Fruit fly (Drosophila melanogaster) S2 (cell line): ENCODE measurements around the gene CG17571.

Source experiments
- CG8478 ChIP-seq: fragments of >200 bp; optimal IDR thresholded peaks from 2 replicates; lab custom pipeline; 2018
- CTCF ChIP-seq, 2 experiments: fragments of >200 bp; optimal IDR thresholded peaks; 2 replicates each; lab custom pipeline; 2018

DNA sequence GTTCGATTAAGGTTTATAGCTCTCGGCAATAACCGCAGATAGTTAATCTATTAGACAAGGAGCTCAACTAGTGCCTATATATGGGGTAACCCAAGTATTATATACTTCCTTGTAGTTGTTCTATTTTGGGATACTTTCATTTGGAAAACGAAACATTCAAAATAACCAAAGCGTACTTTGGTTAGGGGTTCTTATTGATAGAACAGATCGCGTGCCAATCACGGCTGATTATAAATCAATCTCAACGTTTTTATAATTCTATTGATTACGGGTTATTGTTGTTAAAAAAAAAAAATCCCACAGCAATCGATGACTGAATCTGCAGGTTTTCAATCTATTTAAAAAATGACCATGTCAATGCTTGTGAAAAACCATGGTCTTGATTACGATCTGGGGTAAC lies at the start of gene CG17571:
- TF ChIP-seq CG8478 (lab: Kevin White, UChicago): no peak
- no peak for TF ChIP-seq CTCF (optimal IDR thresholded peaks at IDR 0.05; lab: Kevin White, UChicago)
